Worm (Caenorhabditis elegans) whole organism, young adult: ENCODE data around the gene C35D10.8.

Experiments
- B0035.1 ChIP-seq: sonication (generic microtip); optimal IDR thresholded peaks from 2 replicates; lab custom pipeline; 2016; ENCODE audit warnings: missing genetic modification characterization, mild to moderate bottlenecking, missing compliant biosample characterization, missing genotype, missing genetic modification reagents
- B0261.1 ChIP-seq: sonication (generic microtip); optimal IDR thresholded peaks from 2 replicates; lab custom pipeline; 2016; ENCODE audit warnings: mild to moderate bottlenecking, missing genetic modification characterization, moderate library complexity, missing compliant biosample characterization
- B0336.3 ChIP-seq: fragments of 200-800 bp; sonication (Bioruptor generic); IDR thresholded peaks from 2 replicates; pipeline ENCODE4 v1.3.6; 2022; ENCODE audit warnings: missing genetic modification characterization, missing compliant biosample characterization
- C17E4.6 ChIP-seq: fragments of 200-800 bp; sonication (Bioruptor generic); IDR thresholded peaks from 2 replicates; pipeline ENCODE4 v1.3.6; 2022; ENCODE audit warnings: missing genetic modification reagents, missing genetic modification characterization, missing compliant biosample characterization
- D2030.7 ChIP-seq: fragments of 200-800 bp; sonication (Bioruptor generic); IDR thresholded peaks from 2 replicates; pipeline ENCODE4 v1.3.6; 2022; ENCODE audit warnings: missing genetic modification reagents, missing genetic modification characterization, missing compliant biosample characterization
- F22D6.2 ChIP-seq: sonication (generic microtip); optimal IDR thresholded peaks from 2 replicates; lab custom pipeline; 2016; ENCODE audit warnings: mild to moderate bottlenecking, missing genetic modification characterization, missing compliant biosample characterization
- F33H1.4 ChIP-seq: fragments of 200-800 bp; sonication (Bioruptor generic); IDR thresholded peaks from 2 replicates; pipeline ENCODE4 v1.3.6; 2022; ENCODE audit warnings: missing genetic modification reagents, missing genetic modification characterization, missing compliant biosample characterization
- F49E8.2 ChIP-seq: sonication (generic microtip); optimal IDR thresholded peaks from 3 replicates; lab custom pipeline; 2017; ENCODE audit warnings: missing genetic modification characterization, mild to moderate bottlenecking, missing compliant biosample characterization, antibody characterized with exemption, moderate library complexity; ENCODE audit not compliant: insufficient read depth
- F52B5.7 ChIP-seq: sonication (generic microtip); optimal IDR thresholded peaks from 2 replicates; lab custom pipeline; 2016; ENCODE audit warnings: mild to moderate bottlenecking, missing genetic modification characterization, missing compliant biosample characterization
- K12H6.12 ChIP-seq: fragments of 200-800 bp; sonication (Bioruptor generic); optimal IDR thresholded peaks from 2 replicates; lab custom pipeline; 2018; ENCODE audit warnings: mild to moderate bottlenecking, missing genetic modification characterization, missing compliant biosample characterization
- Y53F4B.3 ChIP-seq: fragments of 200-800 bp; sonication (Bioruptor generic); IDR thresholded peaks from 2 replicates; pipeline ENCODE4 v1.3.6; 2022; ENCODE audit warnings: missing genetic modification reagents, missing genetic modification characterization, missing compliant biosample characterization
- Y53G8AR.9 ChIP-seq: fragments of 200-800 bp; sonication (Bioruptor generic); conservative IDR thresholded peaks from 2 replicates; pipeline ENCODE4 v1.3.6; 2022; ENCODE audit warnings: missing genetic modification reagents, missing genetic modification characterization, missing compliant biosample characterization
- Y67H2A.10 ChIP-seq: fragments of 200-800 bp; sonication (Bioruptor generic); conservative IDR thresholded peaks from 2 replicates; pipeline ENCODE4 v1.3.6; 2022; ENCODE audit warnings: missing genetic modification reagents, missing genetic modification characterization, missing compliant biosample characterization
- aptf-3 ChIP-seq: fragments of 200-800 bp; sonication (Bioruptor generic); IDR thresholded peaks from 2 replicates; pipeline ENCODE4 v1.3.6; 2022; ENCODE audit warnings: missing genetic modification characterization, missing compliant biosample characterization
- dox-1 ChIP-seq: fragments of 200-800 bp; sonication (Bioruptor generic); IDR thresholded peaks from 2 replicates; pipeline ENCODE4 v1.3.6; 2022; ENCODE audit warnings: missing genetic modification reagents, missing genetic modification characterization, missing compliant biosample characterization
- dpff-1 ChIP-seq: sonication (generic microtip); optimal IDR thresholded peaks from 2 replicates; lab custom pipeline; 2017; ENCODE audit warnings: mild to moderate bottlenecking, missing genetic modification characterization, missing compliant biosample characterization
- dpl-1 ChIP-seq: fragments of 150-350 bp; optimal IDR thresholded peaks from 2 replicates; lab custom pipeline; 2014; ENCODE audit warnings: missing biosample characterization, missing genetic modification reagents, missing genetic modification characterization
- efl-1 ChIP-seq: fragments of 150-350 bp; optimal IDR thresholded peaks from 2 replicates; lab custom pipeline; 2014; ENCODE audit warnings: missing biosample characterization, missing genetic modification reagents, missing genetic modification characterization
- egrh-3 ChIP-seq: fragments of 200-800 bp; sonication (Bioruptor generic); IDR thresholded peaks from 2 replicates; pipeline ENCODE4 v1.3.6; 2022; ENCODE audit warnings: missing genetic modification reagents, missing genetic modification characterization, missing compliant biosample characterization
- ekl-4 ChIP-seq: fragments of 200-800 bp; sonication (Bioruptor generic); IDR thresholded peaks from 2 replicates; pipeline ENCODE4 v1.3.6; 2022; ENCODE audit warnings: missing genetic modification reagents, missing genetic modification characterization, missing compliant biosample characterization
- fkh-3 ChIP-seq: sonication (generic microtip); optimal IDR thresholded peaks from 2 replicates; lab custom pipeline; 2016; ENCODE audit warnings: mild to moderate bottlenecking, missing genetic modification characterization, missing compliant biosample characterization
- him-1 ChIP-seq: sonication (generic microtip); optimal IDR thresholded peaks from 2 replicates; lab custom pipeline; 2016; ENCODE audit warnings: missing genotype, missing genetic modification reagents, missing genetic modification characterization, missing compliant biosample characterization
- hlh-12 ChIP-seq: sonication (generic microtip); optimal IDR thresholded peaks from 2 replicates; lab custom pipeline; 2016; ENCODE audit warnings: missing genetic modification characterization, missing compliant biosample characterization
- lin-35 ChIP-seq, 3 experiments: fragments of 150-350 bp in 2 of 3; sonication (generic microtip) in 1 of 3; optimal IDR thresholded peaks; 2 replicates each; lab custom pipeline; 2014 to 2018; ENCODE audit warnings: missing biosample characterization in 3 of 3, missing genetic modification characterization in 3 of 3, missing genetic modification reagents in 3 of 3
- lin-54 ChIP-seq: fragments of 200-800 bp; sonication (Bioruptor generic); optimal IDR thresholded peaks from 2 replicates; lab custom pipeline; 2018; ENCODE audit warnings: mild to moderate bottlenecking, missing genetic modification characterization, missing compliant biosample characterization
- lsl-1 ChIP-seq: fragments of 200-800 bp; sonication (Bioruptor generic); optimal IDR thresholded peaks from 2 replicates; lab custom pipeline; 2018; ENCODE audit warnings: mild to moderate bottlenecking, missing genetic modification characterization, moderate library complexity, missing compliant biosample characterization
- madf-6 ChIP-seq: fragments of 200-800 bp; sonication (Bioruptor generic); IDR thresholded peaks from 2 replicates; pipeline ENCODE4 v1.3.6; 2022; ENCODE audit warnings: missing genetic modification reagents, missing genetic modification characterization, missing compliant biosample characterization
- mcd-1 ChIP-seq: fragments of 200-800 bp; sonication (Bioruptor generic); IDR thresholded peaks from 2 replicates; pipeline ENCODE4 v1.3.6; 2022; ENCODE audit warnings: missing genetic modification reagents, missing genetic modification characterization, missing compliant biosample characterization
- nfyb-1 ChIP-seq: fragments of 200-800 bp; sonication (Bioruptor generic); IDR thresholded peaks from 2 replicates; pipeline ENCODE4 v1.3.6; 2022; ENCODE audit warnings: missing genetic modification reagents, missing genetic modification characterization, missing compliant biosample characterization
- nhr-80 ChIP-seq: sonication (generic microtip); optimal IDR thresholded peaks from 2 replicates; lab custom pipeline; 2016; ENCODE audit warnings: missing genetic modification characterization, missing compliant biosample characterization
- pbrm-1 ChIP-seq: fragments of 200-800 bp; sonication (Bioruptor generic); IDR thresholded peaks from 2 replicates; pipeline ENCODE4 v1.3.6; 2022; ENCODE audit warnings: missing genetic modification reagents, missing genetic modification characterization, missing compliant biosample characterization
- sea-2 ChIP-seq: fragments of 200-800 bp; sonication (Bioruptor generic); IDR thresholded peaks from 2 replicates; pipeline ENCODE4 v1.3.6; 2022; ENCODE audit warnings: missing genetic modification characterization, missing compliant biosample characterization
- xnd-1 ChIP-seq: sonication (generic microtip); optimal IDR thresholded peaks from 2 replicates; lab custom pipeline; 2016; ENCODE audit warnings: missing genotype, missing genetic modification reagents, missing genetic modification characterization, missing compliant biosample characterization
- ztf-18 ChIP-seq: sonication (generic microtip); optimal IDR thresholded peaks from 2 replicates; lab custom pipeline; 2016; ENCODE audit warnings: missing genotype, mild to moderate bottlenecking, missing genetic modification characterization, missing compliant biosample characterization

The C35D10.8 gene

DNA sequence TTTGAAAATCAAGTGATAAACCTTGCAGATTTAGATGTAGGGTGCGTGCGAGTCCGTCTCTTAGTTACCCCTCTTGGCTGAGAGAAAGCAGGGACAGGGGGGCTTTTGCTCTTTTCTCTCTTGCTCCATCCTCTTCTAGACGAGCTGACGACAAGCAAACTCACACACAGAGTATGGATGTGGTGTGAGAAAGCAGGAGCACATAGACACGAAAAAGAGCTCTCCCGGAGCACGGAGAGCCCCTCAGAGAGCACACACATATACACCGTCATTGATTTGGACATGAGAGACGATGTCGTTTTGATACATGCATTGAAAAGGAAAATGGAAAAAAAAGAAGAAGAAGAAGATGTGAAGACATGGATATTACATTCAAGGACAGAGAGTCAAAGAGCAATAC is 20.6 kb downstream of the C35D10.8 start:
- TF ChIP-seq B0035.1 (tag; lab: Kevin White, UChicago), result no peak
- no peak for TF ChIP-seq F52B5.7
- no peak for TF ChIP-seq nfyb-1
- TF ChIP-seq B0261.1, result no peak
- no peak for TF ChIP-seq aptf-3
- no peak for TF ChIP-seq sea-2 (GFP tag; lab: Robert Waterston, UW)
- TF ChIP-seq him-1 (tag; lab: Kevin White, UChicago), result no peak
- peak in 1 of 3 experiments; percentile 61 for TF ChIP-seq lin-35 (GFP tag; optimal IDR thresholded peaks at IDR 0.05; lab: Kevin White, UChicago)

- TF ChIP-seq him-1 (tag; lab: Kevin White, UChicago), result peak; percentile 15
- no peak for TF ChIP-seq hlh-12
- TF ChIP-seq efl-1 (GFP tag; lab: Kevin White, UChicago), result peak; percentile 76
- peak; percentile 69 for TF ChIP-seq lin-54
- TF ChIP-seq mcd-1 (GFP tag; lab: Robert Waterston, UW), result peak; percentile 86
- no peak for TF ChIP-seq F22D6.2
- peak; percentile 44 for TF ChIP-seq dpl-1
- TF ChIP-seq F33H1.4 (GFP tag; lab: Robert Waterston, UW), result 0 out of 2 replicates have a peak, but pooled peaks have one; percentile 18
- TF ChIP-seq dox-1, result 0 out of 2 replicates have a peak, but pooled peaks have one; percentile 11
- no peak for TF ChIP-seq dpff-1
- TF ChIP-seq madf-6 (GFP tag; lab: Robert Waterston, UW), result peak; percentile 63
- TF ChIP-seq D2030.7 (GFP tag; lab: Robert Waterston, UW), result peak; percentile 48; the same call in 1 of the 2 replicates
- TF ChIP-seq lin-35 (GFP tag; optimal IDR thresholded peaks at IDR 0.05; lab: Kevin White, UChicago), result peak in 1 of 3 experiments; percentile 52
- peak; percentile 37 for TF ChIP-seq lsl-1 (GFP tag; lab: Kevin White, UChicago)
- TF ChIP-seq, all 124 proteins: peak for 11
Measured at ce11 chrIII:4878281-4878680, 23.3 kb downstream of the C35D10.8 start, which contains the start of the genes tost-1 and arx-6. Gene tost-1 (minus strand): TSS chrIII:4878311. Gene arx-6 (plus strand): TSS chrIII:4878658.

- TF ChIP-seq xnd-1 (peak; percentile 11), C17E4.6 (no peak), F49E8.2 (tag; lab: Kevin White, UChicago) (peak; percentile 36), pbrm-1 (no peak), ztf-18 (tag; lab: Kevin White, UChicago) (no peak), B0336.3 (GFP tag; lab: Robert Waterston, UW) (0 out of 2 replicates have a peak, but pooled peaks have one; percentile 26), egrh-3 (GFP tag; lab: Robert Waterston, UW) (no peak), K12H6.12 (no peak), Y67H2A.10 (GFP tag; lab: Robert Waterston, UW) (no peak), Y53G8AR.9 (GFP tag; lab: Robert Waterston, UW) (0 out of 2 replicates have a peak, but pooled peaks have one; percentile 37), Y53F4B.3 (GFP tag; lab: Robert Waterston, UW) (no peak), ekl-4 (0 out of 2 replicates have a peak, but pooled peaks have one; percentile 20), madf-6 (GFP tag; lab: Robert Waterston, UW) (peak; percentile 42; the same call in 1 of the 2 replicates)
- TF ChIP-seq, all 124 proteins: peak for 6
Measured at ce11 chrIII:4879445-4879844, 24.4 kb downstream of the C35D10.8 start, which contains the start of gene C35D10.1. Gene C35D10.1 (plus strand): TSS chrIII:4879745.

DNA sequence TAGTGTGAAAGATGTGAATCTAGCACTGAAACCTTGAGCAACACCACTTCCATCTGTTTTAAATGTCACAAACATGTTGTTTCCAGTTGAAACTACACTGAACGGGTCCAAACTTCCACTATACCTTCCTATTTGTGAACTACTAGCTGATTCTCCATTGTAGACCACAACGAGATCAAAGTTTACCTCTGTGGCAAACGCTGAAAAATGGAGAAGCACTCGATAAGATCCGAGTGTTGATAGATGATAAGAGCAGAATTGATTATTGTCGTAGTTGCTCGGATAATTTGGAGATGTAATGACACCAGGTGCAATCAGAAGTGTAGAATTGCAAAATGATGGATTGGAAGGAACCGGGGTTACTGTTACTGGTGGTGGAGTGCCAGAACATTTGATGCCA is 26.9 kb downstream of the C35D10.8 start:
- TF ChIP-seq fkh-3 (no peak), nhr-80 (tag; lab: Kevin White, UChicago) (peak; percentile 32)
